Worm (Caenorhabditis elegans): Measurements from ENCODE around the gene pqn-65.

DNA sequence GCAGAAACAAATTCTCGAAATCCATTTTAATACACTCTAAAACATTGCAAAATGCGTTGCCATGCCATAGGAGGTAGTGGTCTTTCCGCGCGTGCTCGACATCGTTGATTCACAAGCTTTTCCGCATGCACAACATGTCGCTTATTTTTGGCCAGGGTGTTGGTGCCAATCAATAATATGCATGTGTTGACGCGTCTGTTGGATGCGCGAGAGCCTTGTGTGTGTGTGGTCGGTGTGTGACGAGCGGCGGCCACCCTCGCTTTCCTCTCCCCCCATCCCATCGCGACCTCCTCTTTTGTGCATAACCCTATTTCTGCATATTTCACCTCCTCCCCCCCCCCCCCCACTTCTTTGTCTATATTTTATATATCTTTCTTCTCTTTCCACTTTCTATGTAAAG lies 43.2 kb downstream of the pqn-65 start:
- TF ChIP-seq ama-1 (optimal IDR thresholded peaks at IDR 0.05) = no peak
- no peak for TF ChIP-seq pha-4 (tag; optimal IDR thresholded peaks at IDR 0.05)
- TF ChIP-seq Y22D7AL.16 (tag; optimal IDR thresholded peaks at IDR 0.05) = no peak
- no peak for TF ChIP-seq C38D4.7 (GFP tag; optimal IDR thresholded peaks at IDR 0.05)
- TF ChIP-seq elt-2 (tag; optimal IDR thresholded peaks at IDR 0.05) = no peak
- TF ChIP-seq pag-3 (tag; optimal IDR thresholded peaks at IDR 0.05; ENCODE audit: borderline replicate concordance) = no peak
- TF ChIP-seq fkh-10 (GFP tag; optimal IDR thresholded peaks at IDR 0.05) = no peak
- TF ChIP-seq syd-9 (tag; optimal IDR thresholded peaks at IDR 0.05) = no peak
- TF ChIP-seq hlh-30 (tag; optimal IDR thresholded peaks at IDR 0.05; ENCODE audit: insufficient read depth) = peak; percentile 19
- TF ChIP-seq hlh-8 (tag; optimal IDR thresholded peaks at IDR 0.05) = no peak
- TF ChIP-seq pha-2 (tag; optimal IDR thresholded peaks at IDR 0.05) = no peak
- TF ChIP-seq ceh-18 (tag; optimal IDR thresholded peaks at IDR 0.05) = no peak
- no peak for TF ChIP-seq unc-86 (tag; optimal IDR thresholded peaks at IDR 0.05)
- no peak for TF ChIP-seq lin-11 (tag; optimal IDR thresholded peaks at IDR 0.05)
